Worm (Caenorhabditis elegans): ENCODE data around the gene ule-2.

ule-2 gene

DNA sequence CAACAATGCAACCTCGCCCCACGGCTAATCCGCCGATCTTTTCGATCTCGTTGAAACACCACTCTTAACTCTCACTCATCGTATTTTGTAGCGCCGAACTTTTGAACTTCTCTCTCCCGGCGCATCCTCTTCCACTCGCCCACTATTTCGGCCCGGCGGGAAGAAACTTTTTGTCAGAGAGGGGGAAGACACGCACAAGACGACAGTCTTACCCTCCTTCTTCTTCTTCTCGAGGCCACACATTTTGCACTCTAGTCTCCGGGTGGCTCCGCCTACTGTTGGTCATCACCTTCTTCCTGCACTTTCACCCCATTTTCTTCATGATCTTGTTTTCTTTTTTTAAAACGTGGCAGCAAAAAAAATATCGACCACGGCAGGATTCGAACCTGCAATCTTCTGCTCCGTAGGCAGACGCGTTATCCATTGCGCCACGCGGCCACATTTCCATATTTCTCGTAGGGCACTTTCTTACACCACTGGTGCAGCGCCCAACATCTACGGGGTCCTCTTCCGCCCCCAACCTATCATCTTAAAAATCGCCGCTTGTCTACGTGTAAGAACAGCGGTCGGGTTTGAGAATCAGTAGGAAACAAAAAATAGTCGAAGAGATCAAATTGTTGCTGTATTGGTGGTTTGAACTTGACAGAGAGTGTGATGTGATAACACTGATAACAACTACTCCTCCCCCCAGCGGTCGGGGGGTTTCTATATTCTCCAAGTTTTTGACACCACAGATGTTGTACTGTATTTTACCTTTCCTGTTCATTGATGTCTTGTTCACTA is 23.8 kb upstream of the ule-2 start:
- TF ChIP-seq hmg-1.1 (GFP tag; IDR thresholded peaks at IDR 0.05) (peak; percentile 7; the same call in 1 of the 2 replicates), nhr-28 (tag; optimal IDR thresholded peaks at IDR 0.05) (peak; percentile 99), snpc-4 (tag; optimal IDR thresholded peaks at IDR 0.05) (no peak), T26A8.4 (GFP tag; IDR thresholded peaks at IDR 0.05) (0 out of 2 replicates have a peak, but pooled peaks have one; percentile 64), egl-27 (tag; optimal IDR thresholded peaks at IDR 0.05) (no peak), rbr-2 (tag; optimal IDR thresholded peaks at IDR 0.05) (peak; percentile 6), daf-19 (GFP tag; conservative IDR thresholded peaks at IDR 0.05) (no peak), daf-12 (tag; optimal IDR thresholded peaks at IDR 0.05) (no peak), skn-1 (tag; optimal IDR thresholded peaks at IDR 0.05) (no peak), vab-7 (GFP tag; IDR thresholded peaks at IDR 0.05) (0 out of 2 replicates have a peak, but pooled peaks have one; percentile 14), aha-1 (tag) (peak; percentile 98), lin-29 (GFP tag; IDR thresholded peaks at IDR 0.05) (no peak), D1046.2 (GFP tag; IDR thresholded peaks at IDR 0.05) (0 out of 2 replicates have a peak, but pooled peaks have one; percentile 3), lin-13 (GFP tag; optimal IDR thresholded peaks at IDR 0.05) (peak; percentile 22), daf-8 (GFP tag; IDR thresholded peaks at IDR 0.05) (no peak), Y105C5A.15 (GFP tag; IDR thresholded peaks at IDR 0.05) (0 out of 2 replicates have a peak, but pooled peaks have one; percentile 52), ZK337.2 (GFP tag; IDR thresholded peaks at IDR 0.05) (no peak), dpl-1 (GFP tag; optimal IDR thresholded peaks at IDR 0.05) (peak; percentile 5), madf-9 (GFP tag; conservative IDR thresholded peaks at IDR 0.05) (no peak), attf-4 (tag; optimal IDR thresholded peaks at IDR 0.05) (no peak), F10B5.3 (tag; optimal IDR thresholded peaks at IDR 0.05) (no peak), arid-1 (GFP tag; conservative IDR thresholded peaks at IDR 0.05) (0 out of 2 replicates have a peak, but pooled peaks have one; percentile 4), snpc-1.2 (GFP tag; IDR thresholded peaks at IDR 0.05) (peak; percentile 99), dve-1 (tag; optimal IDR thresholded peaks at IDR 0.05; ENCODE audit: insufficient read depth) (peak; percentile 49), ztf-11 (tag; optimal IDR thresholded peaks at IDR 0.05) (no peak), nhr-42 (GFP tag; IDR thresholded peaks at IDR 0.05) (no peak), nhr-237 (tag; optimal IDR thresholded peaks at IDR 0.05) (no peak), unc-62 (GFP tag; optimal IDR thresholded peaks at IDR 0.05 in 1 of 2) (peak in 1 of 2 experiments; percentile 24), unc-62 (tag; optimal IDR thresholded peaks at IDR 0.05) (no peak), mep-1 (tag; optimal IDR thresholded peaks at IDR 0.05) (peak; percentile 73), lin-38 (GFP tag; IDR thresholded peaks at IDR 0.05) (peak; percentile 53; the same call in 1 of the 2 replicates), zip-11 (GFP tag; IDR thresholded peaks at IDR 0.05) (no peak), mdl-1 (tag; optimal IDR thresholded peaks at IDR 0.05) (peak; percentile 21 to 58), zfp-3 (GFP tag; conservative IDR thresholded peaks at IDR 0.05) (0 out of 2 replicates have a peak, but pooled peaks have one; percentile 60), ctbp-1 (GFP tag; IDR thresholded peaks at IDR 0.05) (peak; percentile 53; the same call in 1 of the 2 replicates), php-3 (GFP tag; IDR thresholded peaks at IDR 0.05) (no peak), tra-1 (GFP tag; IDR thresholded peaks at IDR 0.05) (peak; percentile 36; the same call in 1 of the 2 replicates), mes-2 (tag; optimal IDR thresholded peaks at IDR 0.05; ENCODE audit: poor library complexity, severe bottlenecking) (peak; percentile 45), zfp-2 (tag; optimal IDR thresholded peaks at IDR 0.05) (no peak), hlh-30 (tag; optimal IDR thresholded peaks at IDR 0.05; ENCODE audit: insufficient read depth) (peak; percentile 83), hif-1 (tag; optimal IDR thresholded peaks at IDR 0.05) (peak in 1 of 2 experiments; percentile 30), jun-1 (tag; optimal IDR thresholded peaks at IDR 0.05) (peak; percentile 32), duxl-1 (tag; optimal IDR thresholded peaks at IDR 0.05; ENCODE audit: poor library complexity) (peak; percentile 38), hlh-11 (tag; optimal IDR thresholded peaks at IDR 0.05) (peak; percentile 84), nhr-77 (tag; optimal IDR thresholded peaks at IDR 0.05) (peak; percentile 69), ces-1 (GFP tag; optimal IDR thresholded peaks at IDR 0.05) (no peak), dmd-6 (GFP tag; IDR thresholded peaks at IDR 0.05) (peak; percentile 95), madf-5 (GFP tag; IDR thresholded peaks at IDR 0.05) (0 out of 4 replicates have a peak, but pooled peaks of 1 of the 2 experiments have one; percentile 34), lsy-2 (tag; optimal IDR thresholded peaks at IDR 0.05) (peak; percentile 36 to 61)

Data from whole organism, L4 larva.